Worm (Caenorhabditis elegans): ENCODE data around the gene Y49F6A.11.

- no peak for TF ChIP-seq ref-1 (GFP tag; conservative IDR thresholded peaks at IDR 0.05)
- no peak for TF ChIP-seq ztf-29 (GFP tag; IDR thresholded peaks at IDR 0.05)
Measured at ce11 chrII:3556584-3556983, 42.0 kb downstream of the Y49F6A.11 start.
